Fruit fly (Drosophila melanogaster) whole organism, embryonic: ENCODE results near the gene Kal1.

ENCODE experiments used
- Antp ChIP-seq: fragments of 200-800 bp; sonication (Bioruptor generic); optimal IDR thresholded peaks from 3 replicates; lab custom pipeline; 2016; ENCODE audit warnings: missing biosample characterization, missing genetic modification characterization
- BtbVII ChIP-seq: fragments of 200-800 bp; sonication (Bioruptor generic); optimal IDR thresholded peaks from 3 replicates; lab custom pipeline; 2017; ENCODE audit warnings: missing biosample characterization, mild to moderate bottlenecking, missing genetic modification characterization
- CG11247 ChIP-seq: fragments of 200-800 bp; sonication (Bioruptor generic); IDR thresholded peaks from 2 replicates; pipeline ENCODE4 v1.3.6; 2022; ENCODE audit warnings: missing biosample characterization, missing genetic modification characterization
- CG14050 ChIP-seq: fragments of 200-800 bp; sonication (Bioruptor generic); IDR thresholded peaks from 3 replicates; pipeline ENCODE4 v1.3.6; 2022; ENCODE audit warnings: missing biosample characterization, missing genetic modification characterization
- CG14710 ChIP-seq: fragments of 200-800 bp; sonication (Bioruptor generic); optimal IDR thresholded peaks from 3 replicates; lab custom pipeline; 2019; ENCODE audit warnings: missing biosample characterization, mild to moderate bottlenecking, missing genetic modification characterization, moderate library complexity
- CG1602 ChIP-seq: fragments of 200-800 bp; sonication (Bioruptor generic); optimal IDR thresholded peaks from 3 replicates; lab custom pipeline; 2016; ENCODE audit warnings: missing biosample characterization, missing genetic modification characterization
- CG1792 ChIP-seq: fragments of 200-800 bp; sonication (Bioruptor generic); optimal IDR thresholded peaks from 2 replicates; lab custom pipeline; 2016; ENCODE audit warnings: missing biosample characterization, missing genetic modification characterization
- CG1832 ChIP-seq: fragments of 200-800 bp; sonication (Bioruptor generic); optimal IDR thresholded peaks from 2 replicates; lab custom pipeline; 2017; ENCODE audit warnings: missing biosample characterization, mild to moderate bottlenecking, missing genetic modification characterization, inconsistent platforms
- CG2875 ChIP-seq: fragments of 200-800 bp; sonication (Bioruptor generic); optimal IDR thresholded peaks from 2 replicates; lab custom pipeline; 2017; ENCODE audit warnings: missing biosample characterization, mild to moderate bottlenecking, missing genetic modification characterization, missing genetic modification reagents
- CG30020 ChIP-seq: fragments of 200-800 bp; optimal IDR thresholded peaks from 2 replicates; lab custom pipeline; 2019; ENCODE audit warnings: missing biosample characterization, mild to moderate bottlenecking, missing genetic modification characterization, moderate library complexity
- CG34376 ChIP-seq: fragments of 200-800 bp; sonication (Bioruptor generic); optimal IDR thresholded peaks from 2 replicates; lab custom pipeline; 2018; ENCODE audit warnings: missing biosample characterization, mild to moderate bottlenecking, missing genetic modification characterization
- CG4404 ChIP-seq: fragments of 200-800 bp; sonication (Bioruptor generic); IDR thresholded peaks from 2 replicates; pipeline ENCODE4 v1.3.6; 2022; ENCODE audit warnings: missing biosample characterization, missing genetic modification characterization
- CG7357 ChIP-seq: fragments of 200-800 bp; sonication (Bioruptor generic); IDR thresholded peaks from 3 replicates; pipeline ENCODE4 v1.3.6; 2022; ENCODE audit warnings: missing biosample characterization, missing genetic modification characterization
- CG7372 ChIP-seq: fragments of 200-800 bp; sonication (Bioruptor generic); IDR thresholded peaks from 2 replicates; pipeline ENCODE4 v1.3.6; 2022; ENCODE audit warnings: missing biosample characterization, missing genetic modification characterization
- CG8359 ChIP-seq: fragments of 200-800 bp; sonication (Bioruptor generic); optimal IDR thresholded peaks from 2 replicates; lab custom pipeline; 2017; ENCODE audit warnings: missing biosample characterization, mild to moderate bottlenecking, missing genetic modification characterization, borderline replicate concordance
- CHES-1-like ChIP-seq: fragments of 200-800 bp; sonication (Bioruptor generic); optimal IDR thresholded peaks from 2 replicates; lab custom pipeline; 2016; ENCODE audit warnings: missing biosample characterization, missing genetic modification characterization
- Dad ChIP-seq: fragments of 200-800 bp; sonication (Bioruptor generic); optimal IDR thresholded peaks from 3 replicates; lab custom pipeline; 2016; ENCODE audit warnings: missing biosample characterization, missing genetic modification characterization
- Dfd ChIP-seq, 2 experiments: fragments of >200 bp; optimal IDR thresholded peaks; 2 replicates each; lab custom pipeline; 2017; ENCODE audit warnings: missing biosample characterization in 2 of 2, missing genetic modification characterization in 2 of 2
- Dip3 ChIP-seq: fragments of 200-800 bp; sonication (Bioruptor generic); optimal IDR thresholded peaks from 3 replicates; lab custom pipeline; 2016; ENCODE audit warnings: missing biosample characterization, missing genetic modification characterization
- Dll ChIP-seq: fragments of 200-800 bp; sonication (Bioruptor generic); IDR thresholded peaks from 4 replicates; pipeline ENCODE4 v1.3.6; 2022; ENCODE audit warnings: missing biosample characterization, missing genetic modification characterization; ENCODE audit not compliant: partially characterized antibody
- Hey ChIP-seq: fragments of 200-800 bp; sonication (Bioruptor generic); optimal IDR thresholded peaks from 3 replicates; lab custom pipeline; 2018; ENCODE audit warnings: missing biosample characterization, mild to moderate bottlenecking, missing genetic modification characterization
- Hr39 ChIP-seq: fragments of >200 bp; optimal IDR thresholded peaks from 2 replicates; lab custom pipeline; 2017
- Kr ChIP-seq: fragments of 200-800 bp; sonication (Bioruptor generic); optimal IDR thresholded peaks from 2 replicates; lab custom pipeline; 2017; ENCODE audit warnings: missing biosample characterization, mild to moderate bottlenecking, missing genetic modification characterization
- Lpt ChIP-seq: fragments of >200 bp; optimal IDR thresholded peaks from 2 replicates; lab custom pipeline; 2018; ENCODE audit warnings: missing biosample characterization, missing genetic modification characterization
- MTF-1 ChIP-seq: fragments of 200-800 bp; sonication (Bioruptor generic); optimal IDR thresholded peaks from 2 replicates; lab custom pipeline; 2018; ENCODE audit warnings: missing biosample characterization, mild to moderate bottlenecking, missing genetic modification characterization, borderline replicate concordance
- Myb ChIP-seq: fragments of 200-800 bp; sonication (Bioruptor generic); optimal IDR thresholded peaks from 2 replicates; lab custom pipeline; 2016; ENCODE audit warnings: missing biosample characterization, missing genetic modification characterization
- Optix ChIP-seq: fragments of 200-800 bp; sonication (Bioruptor generic); IDR thresholded peaks from 3 replicates; pipeline ENCODE4 v1.3.6; 2022; ENCODE audit warnings: missing biosample characterization, missing genetic modification characterization
- YL-1 ChIP-seq: fragments of 200-800 bp; sonication (Bioruptor generic); optimal IDR thresholded peaks from 3 replicates; lab custom pipeline; 2017; ENCODE audit warnings: missing biosample characterization, mild to moderate bottlenecking, missing genetic modification characterization
- az2 ChIP-seq: fragments of 200-800 bp; sonication (Bioruptor generic); optimal IDR thresholded peaks from 3 replicates; lab custom pipeline; 2016; ENCODE audit warnings: missing biosample characterization, missing genetic modification characterization
- bigmax ChIP-seq: fragments of 200-800 bp; sonication (Bioruptor generic); optimal IDR thresholded peaks from 2 replicates; lab custom pipeline; 2018; ENCODE audit warnings: missing biosample characterization, mild to moderate bottlenecking, missing genetic modification characterization
- bsh ChIP-seq, 2 experiments: fragments of 200-800 bp; sonication (Bioruptor generic); optimal IDR thresholded peaks; 2 replicates each; lab custom pipeline; 2017 to 2018; ENCODE audit warnings: mild to moderate bottlenecking in 2 of 2, missing biosample characterization in 2 of 2, missing genetic modification characterization in 2 of 2, moderate library complexity in 1 of 2
- cato ChIP-seq: fragments of 200-800 bp; sonication (Bioruptor generic); optimal IDR thresholded peaks from 2 replicates; lab custom pipeline; 2016; ENCODE audit warnings: missing biosample characterization, missing genetic modification characterization, borderline replicate concordance
- caup ChIP-seq: fragments of 200-800 bp; sonication (Bioruptor generic); optimal IDR thresholded peaks from 3 replicates; lab custom pipeline; 2017; ENCODE audit warnings: missing biosample characterization, mild to moderate bottlenecking, missing genetic modification characterization, moderate library complexity; ENCODE audit not compliant: severe bottlenecking
- chif ChIP-seq, 2 experiments: fragments of 200-800 bp; sonication (Bioruptor generic); optimal IDR thresholded peaks; 3 replicates each; lab custom pipeline; 2016; ENCODE audit warnings: missing biosample characterization in 2 of 2, missing genetic modification characterization in 2 of 2
- chm ChIP-seq: fragments of 200-800 bp; sonication (Bioruptor generic); IDR thresholded peaks from 2 replicates; pipeline ENCODE4 v1.3.6; 2022; ENCODE audit warnings: missing biosample characterization, missing genetic modification characterization
- crc ChIP-seq: fragments of 200-800 bp; sonication (Bioruptor generic); optimal IDR thresholded peaks from 2 replicates; lab custom pipeline; 2016; ENCODE audit warnings: missing biosample characterization, missing genetic modification characterization
- dati ChIP-seq: fragments of 200-800 bp; sonication (Bioruptor generic); IDR thresholded peaks from 2 replicates; pipeline ENCODE4 v1.3.6; 2022; ENCODE audit warnings: missing biosample characterization, missing genetic modification characterization
- dpn ChIP-seq, 2 experiments: fragments of 200-800 bp; sonication (Bioruptor generic); optimal IDR thresholded peaks; 3 replicates each; lab custom pipeline; 2016; ENCODE audit warnings: missing biosample characterization in 2 of 2, missing genetic modification characterization in 2 of 2
- gfzf ChIP-seq: fragments of 200-800 bp; sonication (Bioruptor generic); optimal IDR thresholded peaks from 2 replicates; lab custom pipeline; 2016; ENCODE audit warnings: missing biosample characterization, mild to moderate bottlenecking, missing genetic modification characterization, moderate library complexity
- grn ChIP-seq: fragments of 200-800 bp; sonication (Bioruptor generic); optimal IDR thresholded peaks from 3 replicates; lab custom pipeline; 2017; ENCODE audit warnings: missing biosample characterization, missing genetic modification characterization
- gt ChIP-seq: fragments of 200-800 bp; sonication (Bioruptor generic); IDR thresholded peaks from 2 replicates; pipeline ENCODE4 v1.3.6; 2022; ENCODE audit warnings: missing biosample characterization, missing genetic modification characterization
- hkb ChIP-seq, 2 experiments: fragments of 200-800 bp in 1 of 2; fragments of >200 bp in 1 of 2; sonication (Bioruptor generic) in 1 of 2; IDR thresholded peaks in 1 of 2; optimal IDR thresholded peaks in 1 of 2; 2 replicates each; pipeline versions ENCODE4 v1.3.6 to Lab custom; 2017 to 2022; ENCODE audit warnings: missing biosample characterization in 1 of 2, missing genetic modification characterization in 1 of 2
- jigr1 ChIP-seq: fragments of 200-800 bp; sonication (Bioruptor generic); IDR thresholded peaks from 3 replicates; pipeline ENCODE4 v1.3.6; 2022; ENCODE audit warnings: missing biosample characterization, missing genetic modification characterization
- jing ChIP-seq: fragments of 200-800 bp; sonication (Bioruptor generic); optimal IDR thresholded peaks from 2 replicates; lab custom pipeline; 2018; ENCODE audit warnings: missing biosample characterization, mild to moderate bottlenecking, missing genetic modification characterization
- peb ChIP-seq: fragments of 200-800 bp; sonication (Bioruptor generic); IDR thresholded peaks from 2 replicates; pipeline ENCODE4 v1.3.6; 2022; ENCODE audit warnings: missing biosample characterization, missing genetic modification characterization
- sd ChIP-seq: fragments of 200-800 bp; sonication (Bioruptor generic); optimal IDR thresholded peaks from 3 replicates; lab custom pipeline; 2018; ENCODE audit warnings: missing biosample characterization, mild to moderate bottlenecking, missing genetic modification characterization, moderate library complexity
- sens-2 ChIP-seq: fragments of 200-800 bp; sonication (Bioruptor generic); IDR thresholded peaks from 2 replicates; pipeline ENCODE4 v1.3.6; 2022; ENCODE audit warnings: missing biosample characterization, missing genetic modification characterization
- shn ChIP-seq: fragments of 200-800 bp; sonication (Bioruptor generic); optimal IDR thresholded peaks from 3 replicates; lab custom pipeline; 2016; ENCODE audit warnings: missing biosample characterization, missing genetic modification characterization
- sim ChIP-seq: fragments of 200-800 bp; sonication (Bioruptor generic); IDR thresholded peaks from 2 replicates; pipeline ENCODE4 v1.3.6; 2022; ENCODE audit warnings: missing biosample characterization, missing genetic modification characterization
- sob ChIP-seq: fragments of 200-800 bp; sonication (Bioruptor generic); IDR thresholded peaks from 2 replicates; pipeline ENCODE4 v1.3.6; 2022; ENCODE audit warnings: missing biosample characterization, missing genetic modification characterization

Kal1 gene

dm6 chr3R:24161173-24161811 is 20.1 kb downstream of the Kal1 start, which contains the start of the genes Myo95E and TBC1d7 (continued):
- TF ChIP-seq gfzf (no peak), Hr39 (lab: Kevin White, UChicago) (no peak), Dad (GFP tag; lab: Kevin White, UChicago) (no peak), dati (GFP tag; lab: Robert Waterston, UW) (peak; percentile 50), grn (GFP tag; lab: Kevin White, UChicago) (no peak), MTF-1 (GFP tag; lab: Kevin White, UChicago) (peak; percentile 27), Optix (peak; percentile 88), CG8359 (no peak), peb (GFP tag; lab: Robert Waterston, UW) (peak; percentile 89), Antp (GFP tag; lab: Kevin White, UChicago) (peak; percentile 27), CG4404 (peak; percentile 91), jigr1 (GFP tag; lab: Robert Waterston, UW) (peak; percentile 84), CG14710 (tag; lab: Kevin White, UChicago) (peak; percentile 90), CG7357 (GFP tag; lab: Robert Waterston, UW) (peak; percentile 89), CG7372 (GFP tag; lab: Robert Waterston, UW) (peak; percentile 90), CG30020 (tag; lab: Kevin White, UChicago) (peak; percentile 75), hkb (optimal IDR thresholded peaks at IDR 0.05; lab: Kevin White, UChicago) (no peak), hkb (GFP tag; IDR thresholded peaks at IDR 0.05; lab: Robert Waterston, UW) (peak; percentile 92), Hey (tag; lab: Kevin White, UChicago) (no peak), YL-1 (GFP tag; lab: Kevin White, UChicago) (peak; percentile 76), CG34376 (GFP tag; lab: Kevin White, UChicago) (peak; percentile 74), sim (0 out of 2 replicates have a peak, but pooled peaks have one; percentile 72), CG1792 (no peak), az2 (GFP tag; lab: Kevin White, UChicago) (peak; percentile 87), sens-2 (GFP tag; lab: Robert Waterston, UW) (peak; percentile 70; the same call in 1 of the 2 replicates), sd (tag; lab: Kevin White, UChicago) (no peak), gt (peak; percentile 72), chif (GFP tag; optimal IDR thresholded peaks at IDR 0.05; lab: Kevin White, UChicago) (peak in 1 of 2 experiments; percentile 43), Lpt (GFP tag; lab: Kevin White, UChicago) (no peak), bsh (GFP tag; optimal IDR thresholded peaks at IDR 0.05; lab: Kevin White, UChicago) (peak; percentile 23 to 89), Dip3 (GFP tag; lab: Kevin White, UChicago) (peak; percentile 54), crc (no peak), Dfd (GFP tag; optimal IDR thresholded peaks at IDR 0.05; lab: Kevin White, UChicago) (no peak), shn (GFP tag; lab: Kevin White, UChicago) (peak; percentile 15), CHES-1-like (GFP tag; lab: Kevin White, UChicago) (peak; percentile 48), Dll (GFP tag; lab: Robert Waterston, UW) (peak; percentile 88), Kr (GFP tag; lab: Kevin White, UChicago) (no peak), CG1832 (GFP tag; lab: Kevin White, UChicago) (no peak), BtbVII (GFP tag; lab: Kevin White, UChicago) (peak; percentile 44), CG2875 (GFP tag; lab: Kevin White, UChicago) (peak; percentile 58), CG11247 (GFP tag; lab: Robert Waterston, UW) (peak; percentile 86), CG1602 (GFP tag; lab: Kevin White, UChicago) (peak; percentile 86), chm (GFP tag; lab: Robert Waterston, UW) (peak; percentile 82), Myb (GFP tag; lab: Kevin White, UChicago) (peak; percentile 7), dpn (GFP tag; optimal IDR thresholded peaks at IDR 0.05; lab: Kevin White, UChicago) (peak; percentile 7 to 91), jing (GFP tag; lab: Kevin White, UChicago) (no peak), caup (GFP tag; lab: Kevin White, UChicago) (peak; percentile 83), bigmax (no peak), cato (peak; percentile 60), CG14050 (peak; percentile 80), sob (GFP tag; lab: Robert Waterston, UW) (peak; percentile 92)
